Fruit fly (Drosophila melanogaster) whole organism, adult: ENCODE measurements around the gene strat.

ENCODE experiments used
- CG11617 ChIP-seq: fragments of 200-800 bp; sonication (Bioruptor generic); optimal IDR thresholded peaks from 2 replicates; lab custom pipeline; 2017; ENCODE audit warnings: mild to moderate bottlenecking, missing biosample characterization, missing genetic modification reagents, missing genetic modification characterization
- CG12768 ChIP-seq: fragments of 200-800 bp; sonication (Bioruptor generic); optimal IDR thresholded peaks from 2 replicates; lab custom pipeline; 2017; ENCODE audit warnings: missing biosample characterization, missing genetic modification characterization, mild to moderate bottlenecking, moderate library complexity, missing genetic modification reagents
- CG14711 ChIP-seq: fragments of 200-800 bp; sonication (Bioruptor generic); optimal IDR thresholded peaks from 2 replicates; lab custom pipeline; 2018; ENCODE audit warnings: missing biosample characterization, mild to moderate bottlenecking, missing genetic modification characterization, moderate library complexity
- CG1620 ChIP-seq: fragments of 200-800 bp; sonication (Bioruptor generic); optimal IDR thresholded peaks from 2 replicates; lab custom pipeline; 2016; ENCODE audit warnings: missing biosample characterization, missing genetic modification characterization
- CG33017 ChIP-seq: fragments of 200-800 bp; sonication (Bioruptor generic); optimal IDR thresholded peaks from 2 replicates; lab custom pipeline; 2018; ENCODE audit warnings: missing biosample characterization, mild to moderate bottlenecking, missing genetic modification characterization, moderate library complexity
- CG5204 ChIP-seq: fragments of 200-800 bp; sonication (Bioruptor generic); optimal IDR thresholded peaks from 2 replicates; lab custom pipeline; 2016; ENCODE audit warnings: missing biosample characterization, missing genetic modification characterization
- CG7045 ChIP-seq: fragments of 200-800 bp; sonication (Bioruptor generic); optimal IDR thresholded peaks from 2 replicates; lab custom pipeline; 2017; ENCODE audit warnings: missing biosample characterization, mild to moderate bottlenecking, missing genetic modification characterization
- CG7101 ChIP-seq: fragments of 200-800 bp; sonication (Bioruptor generic); optimal IDR thresholded peaks from 2 replicates; lab custom pipeline; 2018; ENCODE audit warnings: missing biosample characterization, mild to moderate bottlenecking, missing genetic modification characterization, moderate library complexity
- Clk ChIP-seq: fragments of 200-800 bp; sonication (Bioruptor generic); optimal IDR thresholded peaks from 2 replicates; lab custom pipeline; 2017; ENCODE audit warnings: missing biosample characterization, missing genetic modification characterization
- Crg-1 ChIP-seq: fragments of 200-800 bp; sonication (Bioruptor generic); optimal IDR thresholded peaks from 2 replicates; lab custom pipeline; 2016; ENCODE audit warnings: missing biosample characterization, missing genetic modification characterization
- Hr96 ChIP-seq: fragments of 200-800 bp; sonication (Bioruptor generic); optimal IDR thresholded peaks from 2 replicates; lab custom pipeline; 2016; ENCODE audit warnings: missing biosample characterization, missing genetic modification characterization
- Mnt ChIP-seq: fragments of 200-800 bp; sonication (Bioruptor generic); optimal IDR thresholded peaks from 2 replicates; lab custom pipeline; 2016; ENCODE audit warnings: missing biosample characterization, mild to moderate bottlenecking, missing genetic modification characterization
- bab1 ChIP-seq: fragments of 200-800 bp; sonication (Bioruptor generic); optimal IDR thresholded peaks from 3 replicates; lab custom pipeline; 2019; ENCODE audit warnings: missing biosample characterization, mild to moderate bottlenecking, missing genetic modification characterization, moderate library complexity
- cic ChIP-seq: fragments of 200-800 bp; sonication (Bioruptor generic); optimal IDR thresholded peaks from 2 replicates; lab custom pipeline; 2017; ENCODE audit warnings: missing biosample characterization, mild to moderate bottlenecking, missing genetic modification characterization, moderate library complexity
- cnc ChIP-seq, 2 experiments: fragments of >200 bp; optimal IDR thresholded peaks; 2 replicates each; lab custom pipeline; 2017
- kay ChIP-seq: fragments of 200-800 bp; sonication (Bioruptor generic); peaks from one replicate; lab custom pipeline; 2016; ENCODE audit warnings: missing biosample characterization, missing genetic modification characterization, borderline replicate concordance
- ovo ChIP-seq: fragments of 200-800 bp; sonication (Bioruptor generic); optimal IDR thresholded peaks from 2 replicates; lab custom pipeline; 2016; ENCODE audit warnings: missing biosample characterization, missing genetic modification characterization
- pad ChIP-seq: fragments of 200-800 bp; sonication (Bioruptor generic); optimal IDR thresholded peaks from 3 replicates; lab custom pipeline; 2017; ENCODE audit warnings: missing biosample characterization, missing genetic modification characterization, mild to moderate bottlenecking, moderate library complexity, missing genetic modification reagents
- tj ChIP-seq: fragments of 200-800 bp; sonication (Bioruptor generic); optimal IDR thresholded peaks from 3 replicates; lab custom pipeline; 2017; ENCODE audit warnings: missing biosample characterization, mild to moderate bottlenecking, missing genetic modification characterization, moderate library complexity
- toe ChIP-seq: fragments of 200-800 bp; sonication (Bioruptor generic); optimal IDR thresholded peaks from 2 replicates; lab custom pipeline; 2016; ENCODE audit warnings: missing biosample characterization, missing genetic modification characterization

strat gene

DNA sequence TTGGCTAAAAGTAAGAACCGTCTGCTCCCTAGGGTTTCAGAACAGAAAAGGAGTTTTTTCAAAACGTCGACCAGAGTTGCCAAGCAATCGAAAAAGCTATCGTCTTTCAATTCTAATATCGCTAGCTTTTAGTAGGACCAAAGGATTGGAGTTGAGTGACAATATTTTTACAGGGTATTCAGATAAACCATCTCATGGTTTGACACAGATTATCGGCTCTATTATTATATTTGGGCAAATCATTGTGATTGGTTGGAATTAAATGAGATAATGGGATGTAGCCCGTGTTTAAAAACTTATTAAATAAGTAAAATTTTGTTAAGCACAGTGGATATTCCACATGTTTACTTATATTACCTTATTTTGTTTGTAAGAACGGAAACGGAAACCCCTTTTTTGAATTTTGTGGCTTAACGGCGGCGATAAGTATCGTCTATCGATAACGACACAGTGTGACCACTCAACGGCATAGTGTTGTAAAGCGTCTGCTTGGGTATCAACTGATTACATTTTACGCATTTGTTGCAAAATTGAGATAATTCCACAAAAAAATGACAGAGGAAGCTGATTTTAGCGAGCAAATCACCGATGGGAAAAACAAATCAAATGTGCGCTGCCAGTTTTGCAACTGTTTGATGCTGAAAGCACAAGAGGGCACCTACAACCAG is at the start of gene strat, which contains the start of gene mtsh:
Gene strat, plus strand, starts transcription at position 471 of the 668 bp plus-strand sequence.
Gene mtsh, minus strand, starts transcription at position 51 of the 668 bp plus-strand sequence.
- peak; percentile 65 for TF ChIP-seq CG7045
- TF ChIP-seq toe (GFP tag; lab: Kevin White, UChicago): no peak
- TF ChIP-seq bab1 (GFP tag; lab: Kevin White, UChicago): peak; percentile 80
- peak; percentile 68 for TF ChIP-seq CG11617 (GFP tag; lab: Kevin White, UChicago)
- no peak for TF ChIP-seq Clk (GFP tag; lab: Kevin White, UChicago)
- peak; percentile 77 for TF ChIP-seq Crg-1 (GFP tag; lab: Kevin White, UChicago)
- TF ChIP-seq Mnt: peak; percentile 60
- peak; percentile 61 for TF ChIP-seq CG12768
- TF ChIP-seq kay (GFP tag; lab: Kevin White, UChicago): no peak
- no peak for TF ChIP-seq Hr96 (GFP tag; lab: Kevin White, UChicago)
- peak; percentile 53 for TF ChIP-seq cic
- peak; percentile 66 for TF ChIP-seq CG7101 (tag; lab: Kevin White, UChicago)
- peak; percentile 63 for TF ChIP-seq CG14711
- TF ChIP-seq CG1620: peak; percentile 50
- peak; percentile 58 for TF ChIP-seq tj
- TF ChIP-seq cnc (optimal IDR thresholded peaks at IDR 0.05; lab: Kevin White, UChicago): no peak
- TF ChIP-seq ovo: peak; percentile 47
- TF ChIP-seq CG33017 (tag; lab: Kevin White, UChicago): peak; percentile 32
- peak; percentile 60 for TF ChIP-seq pad (GFP tag; lab: Kevin White, UChicago)
- no peak for TF ChIP-seq CG5204 (GFP tag; lab: Kevin White, UChicago)

DNA sequence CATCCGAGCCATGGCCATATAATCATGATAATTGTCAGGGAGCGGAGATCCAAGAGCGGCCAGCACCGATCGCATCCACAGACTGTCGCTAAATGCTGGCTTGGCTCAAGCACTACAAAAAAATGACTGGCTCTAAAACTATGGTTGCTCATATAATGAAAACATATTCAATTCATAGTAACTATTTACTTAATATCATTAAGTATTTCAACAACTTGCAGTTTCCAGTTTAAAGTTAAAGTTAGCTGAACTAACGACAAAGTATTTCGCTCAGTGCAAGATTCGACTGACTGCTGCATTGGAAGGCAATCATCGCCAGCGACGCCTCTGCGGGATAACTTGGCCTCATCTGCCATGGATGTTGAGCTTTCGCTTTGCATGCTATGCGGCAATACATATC is 49.2 kb upstream of the strat start:
- TF ChIP-seq kay (GFP tag; lab: Kevin White, UChicago) (no peak), CG7101 (tag; lab: Kevin White, UChicago) (no peak), cic (no peak), bab1 (GFP tag; lab: Kevin White, UChicago) (no peak), CG11617 (GFP tag; lab: Kevin White, UChicago) (no peak), Clk (GFP tag; lab: Kevin White, UChicago) (no peak), Crg-1 (GFP tag; lab: Kevin White, UChicago) (no peak), tj (no peak)

DNA sequence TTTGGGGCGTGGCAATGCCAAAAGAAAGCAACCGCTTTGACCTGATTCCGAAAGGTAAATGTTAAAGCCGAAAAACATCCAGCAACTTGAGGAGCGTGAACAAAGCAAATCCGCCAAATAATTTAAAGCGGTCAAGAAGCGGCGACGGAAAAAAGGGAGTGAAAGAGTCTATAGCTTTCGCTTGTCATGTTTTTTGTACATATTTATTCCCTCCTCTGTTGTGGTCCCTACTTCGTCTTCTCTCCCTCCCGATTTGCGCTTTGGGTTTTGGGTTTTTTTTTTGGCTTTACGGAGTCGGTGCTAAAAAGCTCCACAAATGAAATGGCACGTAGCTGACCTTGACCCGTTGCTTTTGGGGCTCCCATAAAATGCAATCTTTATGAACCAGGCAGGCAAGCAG is 46.0 kb upstream of the strat start:
- TF ChIP-seq toe (GFP tag; lab: Kevin White, UChicago) (no peak), CG11617 (GFP tag; lab: Kevin White, UChicago) (no peak), pad (GFP tag; lab: Kevin White, UChicago) (no peak)

DNA sequence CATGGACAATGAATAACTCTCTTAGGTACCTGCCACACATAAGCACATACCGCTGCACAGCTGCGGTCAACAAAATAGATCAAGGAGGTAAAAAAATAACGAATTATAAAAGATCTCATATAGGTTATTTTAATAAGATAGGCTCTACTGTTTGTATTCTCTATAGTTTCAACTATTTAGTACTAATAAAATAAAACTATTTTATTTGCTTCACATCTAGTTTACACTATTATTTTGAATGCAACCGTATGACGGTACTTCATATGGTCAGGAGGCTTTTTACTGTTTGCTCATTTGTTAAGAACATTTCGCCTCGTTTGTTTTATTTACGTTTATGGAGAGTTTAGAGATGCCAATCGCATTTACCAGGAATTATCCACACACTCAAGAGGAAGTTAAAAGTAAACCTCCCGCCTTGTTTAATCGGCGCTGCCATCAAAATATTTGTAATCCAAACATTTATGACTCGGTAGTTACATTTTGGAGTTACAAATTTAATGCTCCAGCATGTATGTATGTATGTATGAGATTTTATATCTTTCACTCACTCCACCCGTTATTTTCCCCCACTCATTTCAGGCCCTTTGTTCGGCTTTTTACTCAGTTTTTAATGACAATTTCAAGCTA is 45.1 kb upstream of the strat start:
- no peak for TF ChIP-seq Crg-1 (GFP tag; lab: Kevin White, UChicago)
- no peak for TF ChIP-seq CG33017 (tag; lab: Kevin White, UChicago)
- peak; percentile 47 for TF ChIP-seq bab1 (GFP tag; lab: Kevin White, UChicago)
- TF ChIP-seq kay (GFP tag; lab: Kevin White, UChicago): peak; percentile 14
- peak; percentile 22 for TF ChIP-seq CG14711

DNA sequence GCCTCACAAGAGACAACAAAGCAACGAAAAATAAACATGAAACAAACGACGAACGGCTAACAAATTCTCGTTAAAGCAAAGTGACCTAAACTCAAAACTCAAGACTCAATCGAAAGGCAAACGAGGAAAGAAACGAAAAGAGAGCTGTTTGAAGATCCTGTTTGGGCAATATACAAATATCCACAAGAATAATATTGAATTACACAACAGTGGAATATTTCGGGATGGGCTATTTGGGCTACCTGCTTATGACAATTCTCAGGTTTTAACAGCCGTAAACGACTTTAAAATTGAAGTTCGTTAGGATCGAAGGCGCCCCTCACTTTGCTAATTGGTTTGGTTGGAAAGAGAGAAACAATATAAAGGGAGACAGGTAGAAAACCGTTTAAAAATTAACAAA is 43.8 kb upstream of the strat start:
- no peak for TF ChIP-seq bab1 (GFP tag; lab: Kevin White, UChicago)

DNA sequence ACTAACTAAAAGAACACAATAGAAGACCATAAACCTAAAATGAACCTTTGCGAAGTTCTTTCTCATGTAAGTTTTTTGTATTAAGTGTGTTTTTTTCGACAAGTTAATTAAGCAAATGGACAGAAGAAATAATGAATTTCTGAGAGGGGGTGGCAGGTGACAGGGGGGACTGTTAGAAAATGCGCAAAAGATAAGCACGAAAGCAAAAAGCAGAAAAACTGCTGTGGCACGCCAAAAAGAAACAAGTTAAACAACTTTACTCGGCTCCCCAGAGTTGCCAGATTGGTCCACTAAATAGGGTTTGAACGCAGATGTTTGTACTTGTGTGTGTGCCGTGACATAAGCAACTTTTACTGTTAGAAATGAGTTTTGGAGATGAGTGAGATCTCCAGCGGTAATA is 43.2 kb upstream of the strat start:
- TF ChIP-seq CG33017 (tag; lab: Kevin White, UChicago) (no peak), tj (peak; percentile 53), ovo (no peak), CG1620 (no peak), CG14711 (peak; percentile 42), bab1 (GFP tag; lab: Kevin White, UChicago) (no peak)

DNA sequence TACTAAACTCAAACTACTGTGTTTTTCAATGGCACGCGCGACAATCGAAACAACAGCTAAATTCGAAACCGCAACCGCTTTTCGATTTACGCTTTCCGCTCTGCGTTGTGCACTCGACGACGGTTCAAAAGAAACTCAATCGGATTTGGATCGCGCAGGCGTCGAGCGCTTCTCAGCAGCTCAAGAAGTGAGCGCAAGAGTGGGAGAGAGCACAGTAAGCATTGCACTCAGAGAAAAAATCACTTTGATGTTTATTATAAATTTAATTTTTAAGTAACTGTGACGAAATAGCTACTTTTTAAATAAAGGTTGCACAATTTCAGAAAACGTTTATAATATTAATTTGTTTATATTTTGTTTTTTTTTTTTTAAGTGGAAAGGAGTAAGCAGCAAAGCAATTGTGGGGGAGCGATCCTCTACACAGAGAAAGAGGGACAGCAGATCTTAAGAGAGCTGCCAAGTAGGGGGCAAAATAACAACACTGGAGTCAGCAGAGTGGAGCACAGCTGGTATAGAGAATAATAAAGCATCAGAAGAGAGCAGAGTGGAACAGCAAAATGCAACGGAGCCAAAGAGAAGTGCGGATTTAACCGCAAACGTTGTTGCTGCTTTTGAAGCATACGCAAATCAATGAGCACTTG is 42.4 kb upstream of the strat start:
- TF ChIP-seq ovo: peak; percentile 76
- TF ChIP-seq CG1620: peak; percentile 91
- no peak for TF ChIP-seq cnc (optimal IDR thresholded peaks at IDR 0.05; lab: Kevin White, UChicago)
- TF ChIP-seq CG14711: peak; percentile 95
- peak; percentile 90 for TF ChIP-seq Clk (GFP tag; lab: Kevin White, UChicago)
- peak; percentile 89 for TF ChIP-seq CG5204 (GFP tag; lab: Kevin White, UChicago)
- peak; percentile 92 for TF ChIP-seq Crg-1 (GFP tag; lab: Kevin White, UChicago)
- peak; percentile 94 for TF ChIP-seq pad (GFP tag; lab: Kevin White, UChicago)
- TF ChIP-seq CG12768: peak; percentile 94
- TF ChIP-seq toe (GFP tag; lab: Kevin White, UChicago): peak; percentile 78
- peak; percentile 89 for TF ChIP-seq tj
- TF ChIP-seq Mnt: peak; percentile 88
- TF ChIP-seq bab1 (GFP tag; lab: Kevin White, UChicago): peak; percentile 98
- peak; percentile 91 for TF ChIP-seq CG7045
- TF ChIP-seq Hr96 (GFP tag; lab: Kevin White, UChicago): peak; percentile 77
- TF ChIP-seq CG11617 (GFP tag; lab: Kevin White, UChicago): peak; percentile 96
- TF ChIP-seq cic: peak; percentile 54
- peak; percentile 98 for TF ChIP-seq CG7101 (tag; lab: Kevin White, UChicago)
- peak; percentile 97 for TF ChIP-seq kay (GFP tag; lab: Kevin White, UChicago)
- peak; percentile 95 for TF ChIP-seq CG33017 (tag; lab: Kevin White, UChicago)
